Worm (Caenorhabditis elegans) whole organism, young adult: Measurements from ENCODE around the gene srz-75.
A peak's percentile ranks its signal among the peaks of the same experiment; 100 is the strongest.

Source experiments
- C17E4.6 ChIP-seq: fragments of 200-800 bp; sonication (Bioruptor generic); IDR thresholded peaks from 2 replicates; pipeline ENCODE4 v1.3.6; 2022; ENCODE audit warnings: missing genetic modification reagents, missing genetic modification characterization, missing compliant biosample characterization
- F55B11.4 ChIP-seq: sonication (generic microtip); optimal IDR thresholded peaks from 2 replicates; lab custom pipeline; 2016; ENCODE audit warnings: missing compliant biosample characterization, missing genetic modification characterization, borderline replicate concordance; ENCODE audit not compliant: insufficient read depth
- Y79H2A.3 ChIP-seq: fragments of 200-800 bp; sonication (Bioruptor generic); conservative IDR thresholded peaks from 2 replicates; pipeline ENCODE4 v1.3.6; 2022; ENCODE audit warnings: missing genetic modification reagents, missing genetic modification characterization, missing compliant biosample characterization
- ama-1 ChIP-seq, 3 experiments: fragments of 150-350 bp in 1 of 3; sonication (generic microtip) in 2 of 3; optimal IDR thresholded peaks; 2 replicates each; lab custom pipeline; 2014 to 2018; ENCODE audit warnings: missing biosample characterization in 2 of 3, missing genetic modification characterization in 2 of 3, missing genetic modification reagents in 2 of 3
- attf-6 ChIP-seq: fragments of 200-800 bp; sonication (Bioruptor generic); IDR thresholded peaks from 2 replicates; pipeline ENCODE4 v1.3.6; 2022; ENCODE audit warnings: missing genetic modification reagents, missing genetic modification characterization, missing compliant biosample characterization
- cebp-2 ChIP-seq: fragments of 200-800 bp; sonication (Bioruptor generic); IDR thresholded peaks from 2 replicates; pipeline ENCODE4 v1.3.6; 2022; ENCODE audit warnings: missing genetic modification characterization, missing compliant biosample characterization
- ceh-27 ChIP-seq: fragments of 200-800 bp; sonication (Bioruptor generic); optimal IDR thresholded peaks from 2 replicates; lab custom pipeline; 2018; ENCODE audit warnings: mild to moderate bottlenecking, missing genetic modification characterization, moderate library complexity, missing compliant biosample characterization
- dox-1 ChIP-seq: fragments of 200-800 bp; sonication (Bioruptor generic); IDR thresholded peaks from 2 replicates; pipeline ENCODE4 v1.3.6; 2022; ENCODE audit warnings: missing genetic modification reagents, missing genetic modification characterization, missing compliant biosample characterization
- dpl-1 ChIP-seq: fragments of 150-350 bp; optimal IDR thresholded peaks from 2 replicates; lab custom pipeline; 2014; ENCODE audit warnings: missing biosample characterization, missing genetic modification reagents, missing genetic modification characterization
- egl-18 ChIP-seq: fragments of 200-800 bp; sonication (Bioruptor generic); IDR thresholded peaks from 2 replicates; pipeline ENCODE4 v1.3.6; 2022; ENCODE audit warnings: missing genetic modification reagents, missing genetic modification characterization, missing compliant biosample characterization
- fkh-3 ChIP-seq: sonication (generic microtip); optimal IDR thresholded peaks from 2 replicates; lab custom pipeline; 2016; ENCODE audit warnings: mild to moderate bottlenecking, missing genetic modification characterization, missing compliant biosample characterization
- hlh-12 ChIP-seq: sonication (generic microtip); optimal IDR thresholded peaks from 2 replicates; lab custom pipeline; 2016; ENCODE audit warnings: missing genetic modification characterization, missing compliant biosample characterization
- hlh-26 ChIP-seq: fragments of 200-800 bp; sonication (Bioruptor generic); conservative IDR thresholded peaks from 2 replicates; pipeline ENCODE4 v1.3.6; 2022; ENCODE audit warnings: missing genetic modification reagents, missing genetic modification characterization, missing compliant biosample characterization
- lag-1 ChIP-seq: fragments of 200-800 bp; sonication (Bioruptor generic); IDR thresholded peaks from 2 replicates; pipeline ENCODE4 v1.3.6; 2022; ENCODE audit warnings: missing genetic modification reagents, missing genetic modification characterization, missing compliant biosample characterization
- madf-3 ChIP-seq: fragments of 200-800 bp; sonication (Bioruptor generic); IDR thresholded peaks from 2 replicates; pipeline ENCODE4 v1.3.6; 2022; ENCODE audit warnings: missing genetic modification reagents, missing genetic modification characterization, missing compliant biosample characterization
- nfya-1 ChIP-seq: sonication (generic microtip); optimal IDR thresholded peaks from 2 replicates; lab custom pipeline; 2017; ENCODE audit warnings: antibody characterized with exemption, missing compliant biosample characterization, missing genetic modification characterization, borderline replicate concordance; ENCODE audit not compliant: insufficient read depth
- nhr-90 ChIP-seq: sonication (generic microtip); optimal IDR thresholded peaks from 2 replicates; lab custom pipeline; 2016; ENCODE audit warnings: missing genotype, mild to moderate bottlenecking, missing genetic modification characterization, missing compliant biosample characterization
- rec-8 ChIP-seq, 2 experiments: sonication (generic microtip); optimal IDR thresholded peaks; 2 replicates each; lab custom pipeline; 2016; ENCODE audit warnings: mild to moderate bottlenecking in 2 of 2, missing genetic modification characterization in 2 of 2, missing genetic modification reagents in 2 of 2, missing genotype in 2 of 2, missing biosample characterization in 1 of 2, missing compliant biosample characterization in 1 of 2, moderate library complexity in 1 of 2
- snpc-1.1 ChIP-seq: sonication (generic microtip); optimal IDR thresholded peaks from 2 replicates; lab custom pipeline; 2017; ENCODE audit warnings: missing genetic modification characterization, mild to moderate bottlenecking, missing compliant biosample characterization, antibody characterized with exemption, moderate library complexity, missing genotype, missing genetic modification reagents; ENCODE audit not compliant: insufficient read depth
- snpc-3.4 ChIP-seq: sonication (generic microtip); optimal IDR thresholded peaks from 2 replicates; lab custom pipeline; 2017; ENCODE audit warnings: missing genetic modification characterization, mild to moderate bottlenecking, missing compliant biosample characterization, antibody characterized with exemption, moderate library complexity, missing genotype, missing genetic modification reagents
- snpc-4 ChIP-seq, 5 experiments: fragments of 150-350 bp in 1 of 5; sonication (generic microtip) in 4 of 5; optimal IDR thresholded peaks; 2 replicates each; lab custom pipeline; 2014 to 2018; ENCODE audit warnings: missing genetic modification characterization in 5 of 5, missing biosample characterization in 3 of 5, antibody characterized with exemption in 2 of 5, mild to moderate bottlenecking in 2 of 5, missing compliant biosample characterization in 2 of 5, missing genotype in 2 of 5, moderate library complexity in 2 of 5, missing genetic modification reagents in 1 of 5
- sptf-2 ChIP-seq: fragments of 200-800 bp; sonication (Bioruptor generic); optimal IDR thresholded peaks from 2 replicates; lab custom pipeline; 2018; ENCODE audit warnings: mild to moderate bottlenecking, missing genetic modification characterization, missing compliant biosample characterization
- tbx-9 ChIP-seq: sonication (generic microtip); optimal IDR thresholded peaks from 2 replicates; lab custom pipeline; 2016; ENCODE audit warnings: borderline replicate concordance, missing genetic modification characterization, inconsistent platforms, missing compliant biosample characterization
- zfh-2 ChIP-seq: fragments of 200-800 bp; sonication (Bioruptor generic); conservative IDR thresholded peaks from 2 replicates; pipeline ENCODE4 v1.3.6; 2022; ENCODE audit warnings: missing genetic modification reagents, missing genetic modification characterization, missing compliant biosample characterization
- zim-3 ChIP-seq: sonication (generic microtip); optimal IDR thresholded peaks from 2 replicates; lab custom pipeline; 2017; ENCODE audit warnings: mild to moderate bottlenecking, missing genetic modification characterization, moderate library complexity, missing compliant biosample characterization
- ztf-18 ChIP-seq: sonication (generic microtip); optimal IDR thresholded peaks from 2 replicates; lab custom pipeline; 2016; ENCODE audit warnings: missing genotype, mild to moderate bottlenecking, missing genetic modification characterization, missing compliant biosample characterization
- ztf-22 ChIP-seq: fragments of 200-800 bp; sonication (Bioruptor generic); optimal IDR thresholded peaks from 2 replicates; lab custom pipeline; 2018; ENCODE audit warnings: mild to moderate bottlenecking, missing genetic modification characterization, moderate library complexity, missing compliant biosample characterization
- ztf-28 ChIP-seq: fragments of 200-800 bp; sonication (Bioruptor generic); IDR thresholded peaks from 2 replicates; pipeline ENCODE4 v1.3.6; 2022; ENCODE audit warnings: missing genetic modification reagents, missing genetic modification characterization, missing compliant biosample characterization
- ztf-6 ChIP-seq: fragments of 200-800 bp; sonication (Bioruptor generic); IDR thresholded peaks from 2 replicates; pipeline ENCODE4 v1.3.6; 2022; ENCODE audit warnings: missing genetic modification reagents, missing genetic modification characterization, missing compliant biosample characterization

Gene srz-75

DNA sequence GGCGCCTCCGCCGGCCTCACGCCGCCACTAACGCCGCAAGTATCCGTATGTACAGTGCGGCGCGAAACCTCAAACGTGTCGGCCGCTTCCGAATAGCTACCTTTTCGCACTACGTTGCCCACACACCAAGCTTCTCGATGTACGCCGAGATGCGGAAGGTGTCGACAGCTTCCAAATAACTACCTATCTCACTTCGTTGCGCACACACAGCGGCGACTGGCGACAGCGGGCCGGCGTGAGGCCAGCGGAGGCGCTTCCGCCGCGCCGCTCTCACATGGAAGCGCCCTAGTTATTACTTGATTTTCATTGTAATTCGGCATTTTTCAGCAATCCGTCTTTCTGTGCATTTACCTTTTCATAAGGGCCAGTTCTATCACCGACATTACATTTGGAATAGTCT lies 39.9 kb upstream of the srz-75 start:
- no peak for TF ChIP-seq snpc-4 (GFP tag; optimal IDR thresholded peaks at IDR 0.05; lab: Kevin White, UChicago)
- peak in 1 of 4 experiments; percentile 70 for TF ChIP-seq snpc-4 (tag; optimal IDR thresholded peaks at IDR 0.05; lab: Kevin White, UChicago)
- 0 out of 2 replicates have a peak, but pooled peaks have one; percentile 19 for TF ChIP-seq attf-6 (GFP tag; lab: Robert Waterston, UW)
- no peak for TF ChIP-seq lag-1 (GFP tag; lab: Robert Waterston, UW)
- 0 out of 2 replicates have a peak, but pooled peaks have one; percentile 50 for TF ChIP-seq ztf-28

DNA sequence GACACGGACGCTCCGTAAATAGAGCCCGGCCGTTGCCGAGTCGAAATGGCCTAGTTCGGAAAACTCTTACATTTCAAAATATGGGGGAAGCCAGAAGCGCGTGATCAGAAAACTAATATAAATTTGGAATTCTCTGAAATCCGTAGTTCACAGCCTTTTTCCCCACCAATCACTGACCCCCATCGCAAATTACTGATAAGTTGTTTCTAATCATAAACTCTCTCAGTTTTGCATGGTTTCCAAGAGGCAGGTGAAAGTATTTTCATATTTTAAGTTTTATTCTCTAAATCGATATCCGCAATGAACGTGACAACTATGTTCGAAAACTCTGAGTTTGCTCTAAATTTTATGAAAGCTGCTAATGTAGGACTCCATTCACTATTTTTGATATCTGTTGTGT lies 38.5 kb upstream of the srz-75 start, which contains the start of gene srz-74:
Gene srz-74 (plus strand): TSS at position 301 of the 400 bp plus-strand sequence.
- TF ChIP-seq snpc-1.1 (tag; lab: Kevin White, UChicago) (no peak), cebp-2 (0 out of 2 replicates have a peak, but pooled peaks have one; percentile 14), nhr-90 (tag; lab: Kevin White, UChicago) (no peak), sptf-2 (no peak)
- TF ChIP-seq, all 124 proteins: peak for 1

- TF ChIP-seq snpc-1.1 (tag; lab: Kevin White, UChicago) (no peak), dox-1 (no peak), ztf-18 (tag; lab: Kevin White, UChicago) (no peak), ztf-22 (GFP tag; lab: Kevin White, UChicago) (no peak), hlh-26 (GFP tag; lab: Robert Waterston, UW) (no peak), zfh-2 (no peak)
Observed at ce11 chrIV:16328519-16328918, 37.9 kb upstream of the srz-75 start, which contains the start of gene K03D3.2. K03D3.2 (minus strand) TSS chrIV:16328619.

- TF ChIP-seq Y79H2A.3 (GFP tag; lab: Robert Waterston, UW) (no peak), snpc-3.4 (tag; lab: Kevin White, UChicago) (no peak), egl-18 (GFP tag; lab: Robert Waterston, UW) (no peak), F55B11.4 (tag; lab: Kevin White, UChicago) (no peak), ama-1 (optimal IDR thresholded peaks at IDR 0.05; lab: Kevin White, UChicago) (no peak), ama-1 (GFP tag; optimal IDR thresholded peaks at IDR 0.05; lab: Kevin White, UChicago) (no peak), C17E4.6 (GFP tag; lab: Robert Waterston, UW) (no peak), ceh-27 (GFP tag; lab: Kevin White, UChicago) (no peak), tbx-9 (tag; lab: Kevin White, UChicago) (no peak), dpl-1 (GFP tag; lab: Kevin White, UChicago) (no peak), rec-8 (tag; optimal IDR thresholded peaks at IDR 0.05; lab: Kevin White, UChicago) (no peak), zim-3 (tag; lab: Kevin White, UChicago) (no peak), ztf-6 (GFP tag; lab: Robert Waterston, UW) (no peak), fkh-3 (no peak), hlh-12 (tag; lab: Kevin White, UChicago) (no peak), nfya-1 (no peak), madf-3 (no peak)
Observed at ce11 chrIV:16324589-16324988, 33.9 kb upstream of the srz-75 start, which contains the start of gene srz-105. srz-105 (plus strand) TSS chrIV:16324889.

DNA sequence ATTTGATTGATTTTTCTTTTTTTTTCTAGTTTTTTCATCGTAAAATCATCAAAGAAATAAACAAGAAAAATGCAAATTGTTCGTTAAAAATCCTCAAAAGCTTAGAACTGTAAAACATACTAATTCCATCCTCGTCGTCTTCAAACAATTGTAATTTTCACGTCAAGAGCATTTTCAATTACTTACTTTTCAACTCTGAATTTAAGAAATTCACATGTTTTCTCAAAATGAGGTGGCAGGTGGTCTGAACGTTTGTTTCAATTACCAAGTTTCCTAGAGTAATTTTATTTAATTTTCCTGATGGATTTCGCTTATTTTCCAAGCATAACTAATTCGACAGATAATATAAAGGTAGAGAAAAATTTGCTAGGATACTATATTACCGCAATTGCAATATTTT lies 32.7 kb upstream of the srz-75 start, which contains the start of gene srz-104:
Gene srz-104 (plus strand): TSS at position 301 of the 400 bp plus-strand sequence.
- TF ChIP-seq dpl-1 (GFP tag; lab: Kevin White, UChicago) = no peak
- TF ChIP-seq ceh-27 (GFP tag; lab: Kevin White, UChicago) = no peak
